Worm (Caenorhabditis elegans) whole organism, L4 larva: ENCODE measurements around the gene Y105C5A.13.
"Not testable (repeated sequence)": the region's sequence is repeated elsewhere in the genome, so short reads cannot be mapped to it uniquely, and the experiment has no call there.

ENCODE experiments used
- F10B5.3 ChIP-seq: sonication (generic microtip); optimal IDR thresholded peaks from 2 replicates; lab custom pipeline; 2016; ENCODE audit warnings: mild to moderate bottlenecking, missing genetic modification characterization, missing compliant biosample characterization
- F26F4.8 ChIP-seq: fragments of 200-800 bp; sonication (Bioruptor generic); conservative IDR thresholded peaks from 2 replicates; pipeline ENCODE4 v1.3.6; 2022; ENCODE audit warnings: missing genetic modification characterization, missing compliant biosample characterization
- F37D6.2 ChIP-seq: sonication (generic microtip); optimal IDR thresholded peaks from 2 replicates; lab custom pipeline; 2016; ENCODE audit warnings: mild to moderate bottlenecking, missing genetic modification characterization, missing compliant biosample characterization
- T20F7.1 ChIP-seq: fragments of 200-800 bp; sonication (Bioruptor generic); optimal IDR thresholded peaks from 2 replicates; lab custom pipeline; 2018; ENCODE audit warnings: mild to moderate bottlenecking, missing genetic modification characterization, missing compliant biosample characterization
- Y48G9A.11 ChIP-seq: fragments of 200-800 bp; sonication (Bioruptor generic); IDR thresholded peaks from 2 replicates; pipeline ENCODE4 v1.3.6; 2022; ENCODE audit warnings: missing genetic modification reagents, missing genetic modification characterization, missing compliant biosample characterization
- aha-1 ChIP-seq: fragments of 150-350 bp; peaks from one replicate; lab custom pipeline; 2014; ENCODE audit warnings: missing biosample characterization, missing genetic modification characterization
- attf-4 ChIP-seq: sonication (generic microtip); optimal IDR thresholded peaks from 3 replicates; lab custom pipeline; 2017; ENCODE audit warnings: missing biosample characterization, missing genetic modification characterization
- ceh-20 ChIP-seq: fragments of 200-800 bp; sonication (Bioruptor generic); IDR thresholded peaks from 2 replicates; pipeline ENCODE4 v1.3.6; 2022; ENCODE audit warnings: missing genetic modification reagents, missing genetic modification characterization, missing compliant biosample characterization
- daf-16 ChIP-seq, 3 experiments: sonication (generic microtip); optimal IDR thresholded peaks; 2 replicates each; lab custom pipeline; 2016 to 2017; ENCODE audit warnings: missing genetic modification characterization in 3 of 3, missing genetic modification reagents in 3 of 3, mild to moderate bottlenecking in 2 of 3, missing compliant biosample characterization in 2 of 3, missing biosample characterization in 1 of 3, moderate library complexity in 1 of 3
- dmd-6 ChIP-seq: fragments of 200-800 bp; sonication (Bioruptor generic); IDR thresholded peaks from 2 replicates; pipeline ENCODE4 v1.3.6; 2022; ENCODE audit warnings: missing genetic modification reagents, missing genetic modification characterization, missing compliant biosample characterization
- dmd-9 ChIP-seq: fragments of 200-800 bp; sonication (Bioruptor generic); IDR thresholded peaks from 2 replicates; pipeline ENCODE4 v1.3.6; 2022; ENCODE audit warnings: missing genetic modification reagents, missing genetic modification characterization, missing compliant biosample characterization
- dpl-1 ChIP-seq: fragments of 150-350 bp; optimal IDR thresholded peaks from 2 replicates; lab custom pipeline; 2014; ENCODE audit warnings: missing biosample characterization, missing genetic modification reagents, missing genetic modification characterization
- duxl-1 ChIP-seq: sonication (generic microtip); optimal IDR thresholded peaks from 2 replicates; lab custom pipeline; 2016; ENCODE audit warnings: mild to moderate bottlenecking, missing genetic modification characterization, moderate library complexity, missing compliant biosample characterization; ENCODE audit not compliant: poor library complexity
- egl-43 ChIP-seq: fragments of 200-800 bp; sonication (Bioruptor generic); IDR thresholded peaks from 2 replicates; pipeline ENCODE4 v1.3.6; 2022; ENCODE audit warnings: missing genetic modification reagents, missing genetic modification characterization, missing compliant biosample characterization
- gei-8 ChIP-seq: fragments of 200-800 bp; sonication (Bioruptor generic); optimal IDR thresholded peaks from 2 replicates; lab custom pipeline; 2018; ENCODE audit warnings: mild to moderate bottlenecking, missing genetic modification characterization, missing compliant biosample characterization
- hlh-11 ChIP-seq: fragments of 200-800 bp; sonication (Bioruptor generic); optimal IDR thresholded peaks from 2 replicates; lab custom pipeline; 2018; ENCODE audit warnings: mild to moderate bottlenecking, missing genetic modification characterization, missing compliant biosample characterization
- lin-1 ChIP-seq: fragments of 200-800 bp; sonication (Bioruptor generic); IDR thresholded peaks from 2 replicates; pipeline ENCODE4 v1.3.6; 2022; ENCODE audit warnings: missing genetic modification reagents, missing genetic modification characterization, missing compliant biosample characterization
- lin-13 ChIP-seq: fragments of 150-350 bp; optimal IDR thresholded peaks from 2 replicates; lab custom pipeline; 2014; ENCODE audit warnings: missing biosample characterization, missing genetic modification reagents, missing genetic modification characterization
- lin-29 ChIP-seq: fragments of 200-800 bp; sonication (Bioruptor generic); IDR thresholded peaks from 2 replicates; pipeline ENCODE4 v1.3.6; 2022; ENCODE audit warnings: missing genetic modification reagents, missing genetic modification characterization, missing compliant biosample characterization
- lin-38 ChIP-seq: fragments of 200-800 bp; sonication (Bioruptor generic); IDR thresholded peaks from 2 replicates; pipeline ENCODE4 v1.3.6; 2022; ENCODE audit warnings: missing genetic modification reagents, missing genetic modification characterization, missing compliant biosample characterization
- lsy-2 ChIP-seq, 2 experiments: fragments of 150-350 bp in 1 of 2; sonication (generic microtip) in 1 of 2; optimal IDR thresholded peaks; 2 replicates each; lab custom pipeline; 2014 to 2017; ENCODE audit warnings: missing biosample characterization in 2 of 2, missing genetic modification characterization in 2 of 2
- mdl-1 ChIP-seq, 2 experiments: fragments of 150-350 bp in 1 of 2; sonication (generic microtip) in 1 of 2; optimal IDR thresholded peaks; 2 replicates each; lab custom pipeline; 2014 to 2017; ENCODE audit warnings: missing biosample characterization in 2 of 2, missing genetic modification characterization in 2 of 2
- mdt-29 ChIP-seq: fragments of 200-800 bp; sonication (Bioruptor generic); IDR thresholded peaks from 2 replicates; pipeline ENCODE4 v1.3.6; 2022; ENCODE audit warnings: missing genetic modification reagents, missing genetic modification characterization, missing compliant biosample characterization
- mep-1 ChIP-seq: fragments of 150-350 bp; sonication (generic microtip); optimal IDR thresholded peaks from 3 replicates; lab custom pipeline; 2014; ENCODE audit warnings: missing biosample characterization, missing genetic modification characterization
- nhr-10 ChIP-seq: fragments of 150-350 bp; optimal IDR thresholded peaks from 2 replicates; lab custom pipeline; 2014; ENCODE audit warnings: missing biosample characterization, missing genetic modification characterization
- nhr-102 ChIP-seq: sonication (generic microtip); optimal IDR thresholded peaks from 2 replicates; lab custom pipeline; 2016; ENCODE audit warnings: mild to moderate bottlenecking, missing genetic modification characterization, moderate library complexity, missing compliant biosample characterization
- nhr-11 ChIP-seq: fragments of 150-350 bp; optimal IDR thresholded peaks from 2 replicates; lab custom pipeline; 2014; ENCODE audit warnings: missing biosample characterization, missing genetic modification characterization
- nhr-237 ChIP-seq: sonication (generic microtip); optimal IDR thresholded peaks from 2 replicates; lab custom pipeline; 2017; ENCODE audit warnings: missing biosample characterization, missing genetic modification characterization
- nhr-25 ChIP-seq: sonication (generic microtip); optimal IDR thresholded peaks from 2 replicates; lab custom pipeline; 2017; ENCODE audit warnings: missing genetic modification characterization, mild to moderate bottlenecking, missing compliant biosample characterization, antibody characterized with exemption, moderate library complexity, borderline replicate concordance; ENCODE audit not compliant: insufficient read depth
- nhr-28 ChIP-seq: fragments of 150-350 bp; optimal IDR thresholded peaks from 2 replicates; lab custom pipeline; 2014; ENCODE audit warnings: missing biosample characterization, missing genetic modification characterization
- nhr-42 ChIP-seq: fragments of 200-800 bp; sonication (Bioruptor generic); IDR thresholded peaks from 2 replicates; pipeline ENCODE4 v1.3.6; 2022; ENCODE audit warnings: missing genetic modification characterization, missing compliant biosample characterization
- nhr-77 ChIP-seq: fragments of 150-350 bp; optimal IDR thresholded peaks from 2 replicates; lab custom pipeline; 2014; ENCODE audit warnings: missing biosample characterization, missing genetic modification characterization
- pha-4 ChIP-seq, 2 experiments: fragments of 150-350 bp in 1 of 2; fragments of 200-800 bp in 1 of 2; sonication (Bioruptor generic) in 1 of 2; IDR thresholded peaks in 1 of 2; optimal IDR thresholded peaks in 1 of 2; 2 replicates each; pipeline versions ENCODE4 v1.3.6 to Lab custom; 2014 to 2022; ENCODE audit warnings: missing genetic modification characterization in 2 of 2, missing genetic modification reagents in 2 of 2, missing biosample characterization in 1 of 2, missing compliant biosample characterization in 1 of 2
- php-3 ChIP-seq: fragments of 200-800 bp; sonication (Bioruptor generic); IDR thresholded peaks from 2 replicates; pipeline ENCODE4 v1.3.6; 2022; ENCODE audit warnings: missing genetic modification reagents, missing genetic modification characterization, missing compliant biosample characterization
- rbr-2 ChIP-seq: sonication (generic microtip); optimal IDR thresholded peaks from 2 replicates; lab custom pipeline; 2016; ENCODE audit warnings: missing genotype, missing genetic modification characterization, missing compliant biosample characterization
- saeg-2 ChIP-seq: fragments of 200-800 bp; sonication (Bioruptor generic); IDR thresholded peaks from 2 replicates; pipeline ENCODE4 v1.3.6; 2022; ENCODE audit warnings: missing genetic modification reagents, missing genetic modification characterization, missing compliant biosample characterization
- spr-3 ChIP-seq: fragments of 200-800 bp; sonication (Bioruptor generic); optimal IDR thresholded peaks from 2 replicates; lab custom pipeline; 2018; ENCODE audit warnings: mild to moderate bottlenecking, missing genetic modification characterization, missing compliant biosample characterization
- tra-1 ChIP-seq: fragments of 200-800 bp; sonication (Bioruptor generic); IDR thresholded peaks from 2 replicates; pipeline ENCODE4 v1.3.6; 2022; ENCODE audit warnings: missing genetic modification reagents, missing genetic modification characterization, missing compliant biosample characterization
- zag-1 ChIP-seq: fragments of 150-350 bp; optimal IDR thresholded peaks from 2 replicates; lab custom pipeline; 2014; ENCODE audit warnings: missing biosample characterization, missing genetic modification characterization
- zfp-3 ChIP-seq: fragments of 200-800 bp; sonication (Bioruptor generic); conservative IDR thresholded peaks from 2 replicates; pipeline ENCODE4 v1.3.6; 2022; ENCODE audit warnings: missing genetic modification reagents, missing genetic modification characterization, missing compliant biosample characterization
- zip-11 ChIP-seq: fragments of 200-800 bp; sonication (Bioruptor generic); IDR thresholded peaks from 2 replicates; pipeline ENCODE4 v1.3.6; 2022; ENCODE audit warnings: missing genetic modification characterization, missing compliant biosample characterization

The Y105C5A.13 gene

DNA sequence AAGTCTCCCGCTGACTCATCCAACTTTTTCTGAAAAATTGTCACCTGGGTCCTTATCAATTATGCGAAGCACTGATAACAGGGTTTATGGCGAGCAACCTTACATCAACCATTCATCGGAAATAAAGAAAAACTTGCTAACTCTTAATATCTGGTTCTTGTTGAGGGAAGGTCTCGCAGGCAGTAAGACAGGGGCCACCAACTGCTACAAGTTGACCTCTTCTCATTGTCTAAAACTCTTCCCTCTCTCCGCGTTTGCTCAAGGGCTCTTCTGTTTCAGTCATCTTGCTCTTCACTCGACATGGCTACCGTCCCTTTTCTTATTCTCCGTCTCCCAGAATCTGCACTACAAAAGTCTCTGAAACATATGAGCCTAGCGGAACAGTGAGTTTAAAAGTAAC lies 5.6 kb upstream of the Y105C5A.13 start, which contains the start of gene Y105C5A.10:
Gene Y105C5A.10 (plus strand): TSS at position 301 of the 400 bp plus-strand sequence.
- TF ChIP-seq spr-3 (GFP tag; lab: Kevin White, UChicago); php-3 (GFP tag; lab: Robert Waterston, UW); daf-16 (GFP tag; optimal IDR thresholded peaks at IDR 0.05; lab: Kevin White, UChicago); daf-16 (tag; optimal IDR thresholded peaks at IDR 0.05; lab: Kevin White, UChicago): not testable (repeated sequence)
- TF ChIP-seq, all 104 proteins: peak for 0; not testable (repeated sequence) for 104

DNA sequence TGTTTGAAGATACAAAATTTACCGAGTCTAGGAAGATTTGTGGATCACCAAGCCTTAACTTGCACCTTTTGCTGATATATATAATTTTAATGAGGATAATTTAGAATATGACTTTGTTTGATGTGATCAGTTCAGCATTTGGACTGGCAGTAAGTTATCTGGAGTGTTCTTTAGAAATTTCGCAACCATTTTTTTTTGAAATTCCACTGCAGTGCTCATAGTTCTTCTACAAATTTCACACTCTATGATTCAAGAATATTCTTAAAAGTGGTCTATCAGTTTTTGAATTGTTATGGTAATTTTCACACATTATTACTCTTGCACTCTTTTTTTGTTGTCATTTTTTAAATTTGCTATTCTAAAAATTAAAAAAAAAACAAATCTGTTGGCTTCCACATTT lies 1.8 kb upstream of the Y105C5A.13 start:
- TF ChIP-seq attf-4 (tag; lab: Kevin White, UChicago) (no peak), zip-11 (no peak), lin-29 (GFP tag; lab: Robert Waterston, UW) (no peak), F26F4.8 (no peak), Y48G9A.11 (GFP tag; lab: Robert Waterston, UW) (no peak), gei-8 (no peak), aha-1 (tag; lab: Kevin White, UChicago) (peak; percentile 91)
- TF ChIP-seq, all 104 proteins: peak for 1

DNA sequence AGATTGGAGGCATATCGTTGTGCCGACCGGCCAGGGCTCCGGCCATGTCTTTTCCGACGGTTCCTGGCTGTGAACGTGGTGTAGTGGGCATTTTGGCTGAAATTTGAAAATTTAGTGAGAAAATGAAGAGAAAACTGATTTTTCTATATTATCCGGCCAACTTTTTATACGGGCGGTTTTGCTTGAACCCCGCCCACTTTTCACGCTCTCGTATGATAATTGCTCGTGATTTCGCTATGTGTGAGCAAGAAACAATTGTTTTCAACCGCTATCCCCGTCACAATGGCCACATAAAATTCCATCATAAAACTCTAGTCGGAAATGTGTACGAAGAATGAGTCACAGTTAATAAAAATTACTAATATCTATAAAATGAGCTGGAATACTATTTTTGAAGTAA lies 668 bp downstream of the Y105C5A.13 start, which contains the start of gene Y105C5A.12:
Gene Y105C5A.12 (minus strand): TSS at position 101 of the 400 bp plus-strand sequence.
- TF ChIP-seq F37D6.2; nhr-237; dmd-9 (GFP tag; lab: Robert Waterston, UW): not testable (repeated sequence)

DNA sequence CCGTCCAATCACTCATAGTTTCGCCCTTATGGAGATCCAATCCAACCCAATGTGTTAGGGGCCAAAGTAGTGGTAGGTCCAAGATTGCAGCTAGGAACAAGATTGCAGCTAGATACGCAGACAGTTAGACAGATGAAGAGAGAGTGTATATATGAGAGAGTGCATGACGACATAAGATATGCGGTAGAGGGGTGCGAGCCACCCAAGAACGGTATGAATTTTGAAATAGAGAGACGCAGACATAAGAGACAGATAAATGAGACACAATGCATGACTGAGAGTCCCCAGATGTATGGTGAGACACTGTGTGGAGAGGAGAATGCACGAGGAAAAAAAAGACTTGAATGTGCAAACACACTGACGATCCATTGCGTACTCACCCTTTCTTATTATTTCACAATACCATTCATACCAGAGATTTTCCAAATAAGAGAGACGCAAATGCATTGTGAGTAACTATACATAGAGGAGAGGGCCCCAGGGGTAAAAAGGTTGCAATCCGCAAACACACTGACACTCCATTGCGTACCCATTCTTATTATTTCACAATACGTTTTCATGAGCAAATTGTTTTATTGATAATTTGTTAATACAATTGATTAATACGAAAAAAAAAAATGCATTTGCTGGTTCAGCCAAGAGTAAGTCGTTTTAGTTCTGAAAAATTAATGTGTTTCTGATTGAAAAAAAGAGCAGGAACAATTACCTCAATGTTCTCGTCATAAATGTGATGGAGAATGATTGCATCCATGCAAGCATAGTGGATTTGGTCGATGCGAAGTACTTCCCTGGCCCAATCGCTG lies 5.6 kb downstream of the Y105C5A.13 start, which contains the start of the genes Y105C5A.1268 and Y105C5A.1272:
Gene Y105C5A.1268 (minus strand): TSS at position 51 of the 803 bp plus-strand sequence.
Gene Y105C5A.1272 (plus strand): TSS at position 575 of the 803 bp plus-strand sequence.
- peak; percentile 79 for TF ChIP-seq lin-38 (GFP tag; lab: Robert Waterston, UW)
- peak; percentile 38 for TF ChIP-seq nhr-11 (tag; lab: Kevin White, UChicago)
- TF ChIP-seq nhr-10 (tag; lab: Kevin White, UChicago): peak; percentile 9
- TF ChIP-seq nhr-102 (tag; lab: Kevin White, UChicago): peak; percentile 83
- peak; percentile 40; the same call in 1 of the 2 replicates for TF ChIP-seq lin-1 (GFP tag; lab: Robert Waterston, UW)
- TF ChIP-seq nhr-25: peak; percentile 47
- TF ChIP-seq duxl-1: peak; percentile 94
- TF ChIP-seq php-3 (GFP tag; lab: Robert Waterston, UW): peak; percentile 70; the same call in 1 of the 2 replicates
- TF ChIP-seq nhr-28 (tag; lab: Kevin White, UChicago): peak; percentile 68
- TF ChIP-seq T20F7.1 (GFP tag; lab: Kevin White, UChicago): peak; percentile 82
- 0 out of 2 replicates have a peak, but pooled peaks have one; percentile 21 for TF ChIP-seq tra-1
- peak; percentile 83 to 92 for TF ChIP-seq lsy-2 (tag; optimal IDR thresholded peaks at IDR 0.05; lab: Kevin White, UChicago)
- peak; percentile 77 for TF ChIP-seq ceh-20 (GFP tag; lab: Robert Waterston, UW)
- peak; percentile 71 for TF ChIP-seq nhr-77 (tag; lab: Kevin White, UChicago)
- peak; percentile 54; the same call in 1 of the 2 replicates for TF ChIP-seq lin-29 (GFP tag; lab: Robert Waterston, UW)
- 0 out of 2 replicates have a peak, but pooled peaks have one; percentile 20 for TF ChIP-seq mdt-29 (GFP tag; lab: Robert Waterston, UW)
- TF ChIP-seq mep-1 (tag; lab: Kevin White, UChicago): peak; percentile 86
- TF ChIP-seq dpl-1 (GFP tag; lab: Kevin White, UChicago): peak; percentile 66
- 0 out of 2 replicates have a peak, but pooled peaks have one; percentile 51 for TF ChIP-seq zfp-3 (GFP tag; lab: Robert Waterston, UW)
- peak; percentile 81 for TF ChIP-seq dmd-6 (GFP tag; lab: Robert Waterston, UW)
- TF ChIP-seq nhr-42 (GFP tag; lab: Robert Waterston, UW): peak; percentile 60; the same call in 1 of the 2 replicates
- peak; percentile 57 for TF ChIP-seq lin-13
- peak; percentile 88 for TF ChIP-seq hlh-11
- TF ChIP-seq pha-4 (GFP tag; IDR thresholded peaks at IDR 0.05; lab: Robert Waterston, UW): peak; percentile 72
- peak; percentile 36 for TF ChIP-seq pha-4 (tag; optimal IDR thresholded peaks at IDR 0.05; lab: Kevin White, UChicago)
- TF ChIP-seq F10B5.3 (tag; lab: Kevin White, UChicago): peak; percentile 53
- peak; percentile 77 for TF ChIP-seq egl-43 (GFP tag; lab: Robert Waterston, UW)
- TF ChIP-seq zag-1 (tag; lab: Kevin White, UChicago): peak; percentile 34
- peak; percentile 59; the same call in 1 of the 2 replicates for TF ChIP-seq saeg-2 (GFP tag; lab: Robert Waterston, UW)
- peak; percentile 92 for TF ChIP-seq rbr-2
- peak; percentile 47 to 74 for TF ChIP-seq mdl-1 (tag; optimal IDR thresholded peaks at IDR 0.05; lab: Kevin White, UChicago)
